Worm (Caenorhabditis elegans) whole organism, L1 larva: ENCODE results near the gene unc-68.
A peak's percentile ranks its signal among the peaks of the same experiment; 100 is the strongest.

ENCODE experiments used
- aha-1 ChIP-seq: fragments of 150-350 bp; optimal IDR thresholded peaks from 2 replicates; lab custom pipeline; 2014; ENCODE audit warnings: missing biosample characterization, missing genetic modification characterization
- ama-1 ChIP-seq: fragments of 150-350 bp; optimal IDR thresholded peaks from 2 replicates; lab custom pipeline; 2014
- blmp-1 ChIP-seq: fragments of 150-350 bp; optimal IDR thresholded peaks from 2 replicates; lab custom pipeline; 2014; ENCODE audit warnings: missing biosample characterization, missing genetic modification characterization
- ceh-88 ChIP-seq: fragments of 200-800 bp; sonication (Bioruptor generic); IDR thresholded peaks from 2 replicates; pipeline ENCODE4 v1.3.6; 2022; ENCODE audit warnings: missing genetic modification characterization, missing compliant biosample characterization
- ceh-90 ChIP-seq: sonication (generic microtip); optimal IDR thresholded peaks from 2 replicates; lab custom pipeline; 2016; ENCODE audit warnings: missing genetic modification characterization, missing compliant biosample characterization
- dsc-1 ChIP-seq: sonication (generic microtip); optimal IDR thresholded peaks from 2 replicates; lab custom pipeline; 2016; ENCODE audit warnings: mild to moderate bottlenecking, missing genetic modification characterization, missing compliant biosample characterization
- efl-1 ChIP-seq, 4 experiments: fragments of 150-350 bp; optimal IDR thresholded peaks in 3 of 4; peaks in 1 of 4; 1 replicate in 1 of 4; 2 replicates in 3 of 4; lab custom pipeline; 2014; ENCODE audit warnings: missing biosample characterization in 2 of 4, missing genetic modification characterization in 2 of 4, missing genetic modification reagents in 2 of 4
- efl-3 ChIP-seq: fragments of 200-800 bp; sonication (Bioruptor generic); optimal IDR thresholded peaks from 2 replicates; lab custom pipeline; 2018; ENCODE audit warnings: mild to moderate bottlenecking, missing genetic modification characterization, missing compliant biosample characterization
- egl-13 ChIP-seq: sonication (generic microtip); optimal IDR thresholded peaks from 2 replicates; lab custom pipeline; 2016; ENCODE audit warnings: missing genotype, missing genetic modification reagents, missing genetic modification characterization, missing compliant biosample characterization
- egl-27 ChIP-seq, 2 experiments: fragments of 150-350 bp in 1 of 2; sonication (generic microtip); optimal IDR thresholded peaks; 3 replicates each; lab custom pipeline; 2017 to 2018; ENCODE audit warnings: missing biosample characterization in 2 of 2, missing genetic modification characterization in 2 of 2, missing genetic modification reagents in 2 of 2
- elt-3 ChIP-seq, 6 experiments: fragments of 150-350 bp in 1 of 6; sonication (generic microtip); optimal IDR thresholded peaks; 2 replicates each; lab custom pipeline; 2017 to 2018; ENCODE audit warnings: missing biosample characterization in 6 of 6, missing genetic modification characterization in 6 of 6, inconsistent platforms in 1 of 6
- ets-5 ChIP-seq: fragments of 200-800 bp; sonication (Bioruptor generic); IDR thresholded peaks from 2 replicates; pipeline ENCODE4 v1.3.6; 2022; ENCODE audit warnings: missing genetic modification characterization, missing compliant biosample characterization
- hlh-4 ChIP-seq: sonication (generic microtip); optimal IDR thresholded peaks from 2 replicates; lab custom pipeline; 2016; ENCODE audit warnings: mild to moderate bottlenecking, missing genetic modification characterization, missing compliant biosample characterization
- lin-13 ChIP-seq: fragments of 150-350 bp; optimal IDR thresholded peaks from 2 replicates; lab custom pipeline; 2014; ENCODE audit warnings: missing biosample characterization, missing genetic modification reagents, missing genetic modification characterization
- lin-14 ChIP-seq: fragments of 200-800 bp; sonication (Bioruptor generic); optimal IDR thresholded peaks from 2 replicates; lab custom pipeline; 2018; ENCODE audit warnings: mild to moderate bottlenecking, missing genetic modification characterization, moderate library complexity, missing compliant biosample characterization
- lin-35 ChIP-seq, 2 experiments: fragments of 150-350 bp; optimal IDR thresholded peaks; 2 replicates each; lab custom pipeline; 2014; ENCODE audit warnings: missing biosample characterization in 2 of 2, missing genetic modification characterization in 2 of 2, missing genetic modification reagents in 2 of 2
- lin-39 ChIP-seq: fragments of 150-350 bp; optimal IDR thresholded peaks from 2 replicates; lab custom pipeline; 2014; ENCODE audit warnings: missing biosample characterization, missing genetic modification reagents, missing genetic modification characterization
- lir-3 ChIP-seq: sonication (generic microtip); optimal IDR thresholded peaks from 2 replicates; lab custom pipeline; 2016; ENCODE audit warnings: mild to moderate bottlenecking, missing genetic modification characterization, moderate library complexity, missing compliant biosample characterization; ENCODE audit not compliant: poor library complexity
- mep-1 ChIP-seq: fragments of 150-350 bp; optimal IDR thresholded peaks from 2 replicates; lab custom pipeline; 2014; ENCODE audit warnings: missing biosample characterization, missing genetic modification characterization
- nhr-20 ChIP-seq: sonication (generic microtip); optimal IDR thresholded peaks from 2 replicates; lab custom pipeline; 2016; ENCODE audit warnings: mild to moderate bottlenecking, missing genetic modification characterization, missing compliant biosample characterization
- nhr-28 ChIP-seq: fragments of 150-350 bp; optimal IDR thresholded peaks from 2 replicates; lab custom pipeline; 2014; ENCODE audit warnings: missing biosample characterization, missing genetic modification characterization
- nhr-71 ChIP-seq: sonication (generic microtip); optimal IDR thresholded peaks from 2 replicates; lab custom pipeline; 2016; ENCODE audit warnings: mild to moderate bottlenecking, missing genetic modification characterization, moderate library complexity, missing compliant biosample characterization
- nhr-76 ChIP-seq: sonication (generic microtip); optimal IDR thresholded peaks from 2 replicates; lab custom pipeline; 2017; ENCODE audit warnings: missing biosample characterization, missing genetic modification characterization
- nhr-84 ChIP-seq: sonication (generic microtip); optimal IDR thresholded peaks from 2 replicates; lab custom pipeline; 2017; ENCODE audit warnings: missing biosample characterization, missing genetic modification characterization
- nhr-85 ChIP-seq: sonication (generic microtip); peaks from one replicate; lab custom pipeline; 2016; ENCODE audit warnings: missing genetic modification characterization, inconsistent platforms, missing compliant biosample characterization
- nhr-90 ChIP-seq: sonication (generic microtip); optimal IDR thresholded peaks from 2 replicates; lab custom pipeline; 2016; ENCODE audit warnings: mild to moderate bottlenecking, missing genetic modification characterization, missing compliant biosample characterization; ENCODE audit not compliant: poor library complexity
- pax-3 ChIP-seq: fragments of 200-800 bp; sonication (Bioruptor generic); optimal IDR thresholded peaks from 2 replicates; lab custom pipeline; 2018; ENCODE audit warnings: mild to moderate bottlenecking, missing genetic modification characterization, moderate library complexity, missing compliant biosample characterization
- pqm-1 ChIP-seq: sonication (generic microtip); optimal IDR thresholded peaks from 3 replicates; lab custom pipeline; 2017; ENCODE audit warnings: missing biosample characterization, missing genetic modification characterization
- rnt-1 ChIP-seq: sonication (generic microtip); optimal IDR thresholded peaks from 2 replicates; lab custom pipeline; 2016; ENCODE audit warnings: mild to moderate bottlenecking, missing genetic modification characterization, moderate library complexity, missing compliant biosample characterization
- snu-23 ChIP-seq: sonication (generic microtip); optimal IDR thresholded peaks from 2 replicates; lab custom pipeline; 2016; ENCODE audit warnings: missing genetic modification characterization, missing compliant biosample characterization
- sox-4 ChIP-seq: sonication (generic microtip); optimal IDR thresholded peaks from 2 replicates; lab custom pipeline; 2016; ENCODE audit warnings: missing genetic modification characterization, missing compliant biosample characterization
- sptf-1 ChIP-seq: fragments of 150-350 bp; optimal IDR thresholded peaks from 2 replicates; lab custom pipeline; 2014; ENCODE audit warnings: missing biosample characterization, missing genetic modification characterization
- tbx-2 ChIP-seq: sonication (generic microtip); optimal IDR thresholded peaks from 2 replicates; lab custom pipeline; 2016; ENCODE audit warnings: missing genetic modification characterization, missing compliant biosample characterization
- unc-30 ChIP-seq: sonication (generic microtip); optimal IDR thresholded peaks from 2 replicates; lab custom pipeline; 2017; ENCODE audit warnings: missing biosample characterization, missing genetic modification characterization
- unc-62 ChIP-seq: fragments of 150-350 bp; optimal IDR thresholded peaks from 2 replicates; lab custom pipeline; 2014; ENCODE audit warnings: missing biosample characterization, missing genetic modification reagents, missing genetic modification characterization
- xbp-1 ChIP-seq: sonication (generic microtip); optimal IDR thresholded peaks from 2 replicates; lab custom pipeline; 2016; ENCODE audit warnings: missing genetic modification characterization, missing compliant biosample characterization
- zip-4 ChIP-seq: fragments of 200-800 bp; sonication (Bioruptor generic); optimal IDR thresholded peaks from 2 replicates; lab custom pipeline; 2018; ENCODE audit warnings: mild to moderate bottlenecking, missing genetic modification characterization, moderate library complexity, missing compliant biosample characterization
- ztf-11 ChIP-seq, 2 experiments: sonication (generic microtip); optimal IDR thresholded peaks; 2 replicates each; lab custom pipeline; 2016 to 2017; ENCODE audit warnings: missing genetic modification characterization in 2 of 2, missing biosample characterization in 1 of 2, missing compliant biosample characterization in 1 of 2

Gene unc-68

DNA sequence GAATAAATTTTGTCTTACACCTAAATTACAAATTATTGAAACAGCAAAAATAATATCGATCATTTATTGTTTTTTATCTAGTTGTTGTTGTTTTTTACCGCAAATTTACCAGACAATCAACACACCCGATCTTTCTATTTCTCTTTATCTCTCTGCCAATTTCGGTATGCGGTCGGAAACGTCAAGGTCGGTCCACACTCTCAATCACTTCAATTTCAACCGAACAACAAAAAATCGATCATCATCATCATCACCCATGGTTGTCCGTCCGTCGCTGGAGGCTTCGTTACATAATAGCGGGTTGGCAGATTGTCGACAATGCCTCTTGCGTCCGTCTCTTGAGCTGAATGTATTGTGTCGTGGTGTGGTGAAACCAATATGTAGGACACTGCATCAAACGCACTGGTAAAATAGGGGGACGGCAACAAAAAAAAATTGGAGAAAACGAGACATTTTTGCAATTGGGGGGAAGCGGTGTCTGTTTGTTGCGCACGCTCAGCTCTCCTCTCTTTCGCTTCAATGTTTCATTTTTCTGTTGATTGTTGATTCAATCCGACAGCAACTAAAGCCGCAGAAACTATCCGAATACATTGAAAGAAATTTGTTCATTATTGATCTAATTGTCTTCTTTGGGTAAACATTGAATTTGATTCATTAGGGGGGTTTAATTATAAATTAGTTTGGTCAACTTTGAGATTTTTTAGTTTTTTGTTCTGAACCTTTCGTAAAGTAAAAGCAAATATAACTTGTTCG is 51.9 kb downstream of the unc-68 start:
- TF ChIP-seq lin-13 (GFP tag; lab: Kevin White, UChicago) = no peak
- no peak for TF ChIP-seq egl-27 (tag; optimal IDR thresholded peaks at IDR 0.05; lab: Kevin White, UChicago)
- TF ChIP-seq blmp-1 (tag; lab: Kevin White, UChicago) = peak; percentile 71
- TF ChIP-seq ceh-88 (GFP tag; lab: Robert Waterston, UW) = no peak
- TF ChIP-seq mep-1 (tag; lab: Kevin White, UChicago) = no peak
- peak; percentile 8 for TF ChIP-seq nhr-90
- TF ChIP-seq nhr-84 (tag; lab: Kevin White, UChicago) = no peak
- TF ChIP-seq snu-23 (GFP tag; lab: Kevin White, UChicago) = peak; percentile 14
- TF ChIP-seq ztf-11 (tag; optimal IDR thresholded peaks at IDR 0.05; lab: Kevin White, UChicago) = no peak
- no peak for TF ChIP-seq ceh-90 (tag; lab: Kevin White, UChicago)
- TF ChIP-seq aha-1 = no peak
- TF ChIP-seq egl-13 = no peak
- TF ChIP-seq nhr-71 (tag; lab: Kevin White, UChicago) = peak; percentile 4
- no peak for TF ChIP-seq ama-1
- no peak for TF ChIP-seq lir-3 (tag; lab: Kevin White, UChicago)
- peak; percentile 71 for TF ChIP-seq lin-14 (GFP tag; lab: Kevin White, UChicago)
- no peak for TF ChIP-seq sox-4
- TF ChIP-seq sptf-1 (tag; lab: Kevin White, UChicago) = no peak
- no peak for TF ChIP-seq unc-30 (tag; lab: Kevin White, UChicago)
- TF ChIP-seq nhr-20 (tag; lab: Kevin White, UChicago) = peak; percentile 35
- no peak for TF ChIP-seq pqm-1 (tag; lab: Kevin White, UChicago)
- TF ChIP-seq lin-39 = no peak
- TF ChIP-seq elt-3 (tag; optimal IDR thresholded peaks at IDR 0.05; lab: Kevin White, UChicago) = peak in 1 of 6 experiments; percentile 7
- TF ChIP-seq efl-3 (GFP tag; lab: Kevin White, UChicago) = no peak
- TF ChIP-seq pax-3 = no peak
- TF ChIP-seq lin-35 (GFP tag; optimal IDR thresholded peaks at IDR 0.05; lab: Kevin White, UChicago) = peak in 1 of 2 experiments; percentile 3
- TF ChIP-seq ets-5 (GFP tag; lab: Robert Waterston, UW) = no peak
- peak; percentile 6 for TF ChIP-seq rnt-1 (tag; lab: Kevin White, UChicago)
- peak; percentile 86 for TF ChIP-seq nhr-85 (tag; lab: Kevin White, UChicago)
- TF ChIP-seq nhr-28 (tag; lab: Kevin White, UChicago) = no peak
- no peak for TF ChIP-seq hlh-4 (tag; lab: Kevin White, UChicago)
- peak; percentile 18 for TF ChIP-seq tbx-2 (tag; lab: Kevin White, UChicago)
- no peak for TF ChIP-seq nhr-76

DNA sequence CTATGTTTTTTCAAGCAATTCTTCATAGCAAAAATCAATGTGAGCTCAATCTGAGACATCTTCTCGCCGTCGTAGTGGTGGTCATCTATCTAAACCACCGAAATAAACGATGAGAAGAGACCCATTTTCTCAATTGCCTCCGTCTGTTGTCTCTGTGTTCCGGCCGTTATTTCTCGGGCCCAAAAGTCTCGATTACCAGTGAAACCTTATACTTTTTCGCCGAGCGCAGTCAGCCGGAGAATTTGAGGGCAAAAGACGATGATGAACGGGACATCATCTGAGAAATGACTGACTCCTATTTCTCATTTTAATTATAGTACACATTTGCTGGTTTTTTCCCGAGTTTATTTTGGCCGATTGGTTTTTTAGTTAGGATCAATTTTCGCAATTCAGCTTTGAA is 53.0 kb downstream of the unc-68 start:
- TF ChIP-seq zip-4 (GFP tag; lab: Kevin White, UChicago) = no peak
- TF ChIP-seq unc-62 (GFP tag; lab: Kevin White, UChicago) = no peak
- no peak for TF ChIP-seq xbp-1 (tag; lab: Kevin White, UChicago)
- TF ChIP-seq dsc-1 (tag; lab: Kevin White, UChicago) = peak; percentile 2
- TF ChIP-seq lin-14 (GFP tag; lab: Kevin White, UChicago) = peak; percentile 4
- no peak for TF ChIP-seq efl-1 (optimal IDR thresholded peaks at IDR 0.05; lab: Kevin White, UChicago)
- TF ChIP-seq efl-1 (GFP tag; optimal IDR thresholded peaks at IDR 0.05 in 1 of 2; lab: Kevin White, UChicago) = peak in 1 of 2 experiments; percentile 77

DNA sequence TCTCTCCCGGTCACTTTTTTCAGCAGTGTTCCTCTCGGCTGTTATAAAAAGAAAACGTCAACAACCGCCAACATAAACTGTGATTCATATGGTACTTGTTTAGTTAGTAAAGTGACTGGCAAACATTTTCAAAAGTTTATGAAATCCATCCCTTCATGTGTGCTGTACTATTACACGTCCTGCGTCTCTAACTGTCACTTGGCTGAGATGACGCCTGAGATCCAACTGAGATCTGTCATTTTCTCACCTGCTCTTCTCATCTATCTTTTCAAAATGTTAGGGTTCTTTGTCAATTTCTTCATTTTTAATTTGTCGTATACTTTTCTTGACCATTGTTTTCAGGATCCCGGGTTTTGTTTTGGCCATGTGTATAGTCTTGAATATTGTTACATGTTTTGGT is 54.1 kb downstream of the unc-68 start:
- TF ChIP-seq ceh-90 (tag; lab: Kevin White, UChicago) = no peak
- peak; percentile 23 for TF ChIP-seq rnt-1 (tag; lab: Kevin White, UChicago)
- TF ChIP-seq, all 84 proteins: peak for 1
